Fruit fly (Drosophila melanogaster) whole organism, prepupa: Measurements from ENCODE around the gene Bre1.

Source experiments
- Blimp-1 ChIP-seq: fragments of 200-800 bp; sonication (Bioruptor generic); optimal IDR thresholded peaks from 3 replicates; lab custom pipeline; 2017; ENCODE audit warnings: missing biosample characterization, missing genetic modification characterization, mild to moderate bottlenecking, moderate library complexity, missing genetic modification reagents
- CG10631 ChIP-seq: fragments of 200-800 bp; sonication (Bioruptor generic); optimal IDR thresholded peaks from 2 replicates; lab custom pipeline; 2016; ENCODE audit warnings: missing biosample characterization, missing genetic modification characterization
- CG10669 ChIP-seq: fragments of 200-800 bp; sonication (Bioruptor generic); optimal IDR thresholded peaks from 3 replicates; lab custom pipeline; 2018; ENCODE audit warnings: missing biosample characterization, mild to moderate bottlenecking, missing genetic modification characterization, moderate library complexity
- CG11294 ChIP-seq: fragments of 200-800 bp; sonication (Bioruptor generic); IDR thresholded peaks from 2 replicates; pipeline ENCODE4 v1.3.6; 2022; ENCODE audit warnings: missing biosample characterization, missing genetic modification characterization
- CG11902 ChIP-seq: fragments of 200-800 bp; sonication (Bioruptor generic); optimal IDR thresholded peaks from 3 replicates; lab custom pipeline; 2016; ENCODE audit warnings: missing biosample characterization, missing genetic modification characterization
- CG15336 ChIP-seq: fragments of 200-800 bp; sonication (Bioruptor generic); IDR thresholded peaks from 2 replicates; pipeline ENCODE4 v1.3.6; 2022; ENCODE audit warnings: missing biosample characterization, missing genetic modification characterization
- CG1621 ChIP-seq: fragments of 200-800 bp; sonication (Bioruptor generic); optimal IDR thresholded peaks from 3 replicates; lab custom pipeline; 2018; ENCODE audit warnings: missing biosample characterization, mild to moderate bottlenecking, missing genetic modification characterization
- CG16779 ChIP-seq: fragments of 200-800 bp; sonication (Bioruptor generic); optimal IDR thresholded peaks from 3 replicates; lab custom pipeline; 2017; ENCODE audit warnings: missing biosample characterization, mild to moderate bottlenecking, missing genetic modification characterization
- CG3032 ChIP-seq: fragments of 200-800 bp; optimal IDR thresholded peaks from 2 replicates; lab custom pipeline; 2019; ENCODE audit warnings: missing biosample characterization, mild to moderate bottlenecking, missing genetic modification characterization, moderate library complexity
- CG31627 ChIP-seq: fragments of 200-800 bp; sonication (Bioruptor generic); optimal IDR thresholded peaks from 3 replicates; lab custom pipeline; 2016; ENCODE audit warnings: missing biosample characterization, missing genetic modification characterization
- CG32006 ChIP-seq: fragments of 200-800 bp; sonication (Bioruptor generic); optimal IDR thresholded peaks from 3 replicates; lab custom pipeline; 2017; ENCODE audit warnings: missing biosample characterization, mild to moderate bottlenecking, missing genetic modification characterization
- CG34406 ChIP-seq: fragments of 200-800 bp; sonication (Bioruptor generic); optimal IDR thresholded peaks from 3 replicates; lab custom pipeline; 2016; ENCODE audit warnings: missing biosample characterization, missing genetic modification characterization
- CG3919 ChIP-seq: fragments of 200-800 bp; sonication (Bioruptor generic); optimal IDR thresholded peaks from 3 replicates; lab custom pipeline; 2016; ENCODE audit warnings: missing biosample characterization, missing genetic modification characterization
- CG4318 ChIP-seq: fragments of 200-800 bp; sonication (Bioruptor generic); optimal IDR thresholded peaks from 3 replicates; lab custom pipeline; 2017; ENCODE audit warnings: missing biosample characterization, mild to moderate bottlenecking, missing genetic modification characterization
- CG6163 ChIP-seq: fragments of 200-800 bp; sonication (Bioruptor generic); IDR thresholded peaks from 3 replicates; pipeline ENCODE4 v1.3.6; 2022; ENCODE audit warnings: missing biosample characterization, missing genetic modification characterization
- CG6792 ChIP-seq: fragments of 200-800 bp; sonication (Bioruptor generic); optimal IDR thresholded peaks from 3 replicates; lab custom pipeline; 2016; ENCODE audit warnings: missing biosample characterization, missing genetic modification characterization
- CG6854 ChIP-seq: fragments of 200-800 bp; sonication (Bioruptor generic); optimal IDR thresholded peaks from 2 replicates; lab custom pipeline; 2017; ENCODE audit warnings: missing biosample characterization, mild to moderate bottlenecking, missing genetic modification characterization
- CG8119 ChIP-seq: fragments of 200-800 bp; sonication (Bioruptor generic); IDR thresholded peaks from 3 replicates; pipeline ENCODE4 v1.3.6; 2022; ENCODE audit warnings: missing biosample characterization, missing genetic modification characterization
- CG8319 ChIP-seq: fragments of 200-800 bp; sonication (Bioruptor generic); optimal IDR thresholded peaks from 3 replicates; lab custom pipeline; 2016; ENCODE audit warnings: missing biosample characterization, missing genetic modification characterization
- CG8632 ChIP-seq: fragments of 200-800 bp; sonication (Bioruptor generic); optimal IDR thresholded peaks from 3 replicates; lab custom pipeline; 2016; ENCODE audit warnings: missing biosample characterization, missing genetic modification characterization
- CG9139 ChIP-seq: fragments of 200-800 bp; sonication (Bioruptor generic); optimal IDR thresholded peaks from 3 replicates; lab custom pipeline; 2017; ENCODE audit warnings: missing biosample characterization, mild to moderate bottlenecking, missing genetic modification characterization
- Eip75B ChIP-seq: fragments of 200-800 bp; sonication (Bioruptor generic); optimal IDR thresholded peaks from 3 replicates; lab custom pipeline; 2016; ENCODE audit warnings: missing biosample characterization, missing genetic modification characterization
- Eip78C ChIP-seq: fragments of 200-800 bp; sonication (Bioruptor generic); peaks from one replicate; lab custom pipeline; 2016; ENCODE audit warnings: missing biosample characterization, missing genetic modification characterization
- Eip93F ChIP-seq: fragments of 200-800 bp; sonication (Bioruptor generic); optimal IDR thresholded peaks from 2 replicates; lab custom pipeline; 2016; ENCODE audit warnings: missing biosample characterization, mild to moderate bottlenecking, missing genetic modification characterization
- Ets21C ChIP-seq: fragments of 200-800 bp; sonication (Bioruptor generic); optimal IDR thresholded peaks from 3 replicates; lab custom pipeline; 2016; ENCODE audit warnings: missing biosample characterization, missing genetic modification characterization
- Ets96B ChIP-seq: fragments of 200-800 bp; optimal IDR thresholded peaks from 2 replicates; lab custom pipeline; 2019; ENCODE audit warnings: missing biosample characterization, mild to moderate bottlenecking, missing genetic modification characterization, moderate library complexity
- Gug ChIP-seq: fragments of 200-800 bp; sonication (Bioruptor generic); IDR thresholded peaks from 2 replicates; pipeline ENCODE4 v1.3.6; 2022; ENCODE audit warnings: missing biosample characterization, missing genetic modification characterization
- Hr38 ChIP-seq: sonication (Bioruptor generic); optimal IDR thresholded peaks from 2 replicates; lab custom pipeline; 2016; ENCODE audit warnings: missing biosample characterization, missing genetic modification characterization
- Hr39 ChIP-seq: fragments of 200-800 bp; sonication (Bioruptor generic); optimal IDR thresholded peaks from 2 replicates; lab custom pipeline; 2016; ENCODE audit warnings: missing biosample characterization, missing genetic modification characterization
- Hr4 ChIP-seq: fragments of 200-800 bp; sonication (Bioruptor generic); optimal IDR thresholded peaks from 3 replicates; lab custom pipeline; 2016; ENCODE audit warnings: missing biosample characterization, missing genetic modification characterization
- Lpt ChIP-seq: fragments of 200-800 bp; sonication (Bioruptor generic); optimal IDR thresholded peaks from 3 replicates; lab custom pipeline; 2016; ENCODE audit warnings: missing biosample characterization, missing genetic modification characterization
- Met ChIP-seq: fragments of 200-800 bp; sonication (Bioruptor generic); optimal IDR thresholded peaks from 3 replicates; lab custom pipeline; 2016; ENCODE audit warnings: missing biosample characterization, missing genetic modification characterization
- OdsH ChIP-seq: fragments of 200-800 bp; sonication (Bioruptor generic); optimal IDR thresholded peaks from 3 replicates; lab custom pipeline; 2016; ENCODE audit warnings: missing biosample characterization, missing genetic modification characterization
- Sox14 ChIP-seq: fragments of 200-800 bp; sonication (Bioruptor generic); optimal IDR thresholded peaks from 3 replicates; lab custom pipeline; 2016; ENCODE audit warnings: missing biosample characterization, missing genetic modification characterization
- Sox15 ChIP-seq: fragments of 200-800 bp; sonication (Bioruptor generic); optimal IDR thresholded peaks from 3 replicates; lab custom pipeline; 2016; ENCODE audit warnings: missing biosample characterization, missing genetic modification characterization
- achi ChIP-seq: fragments of 200-800 bp; sonication (Bioruptor generic); optimal IDR thresholded peaks from 3 replicates; lab custom pipeline; 2016; ENCODE audit warnings: missing biosample characterization, missing genetic modification characterization
- acj6 ChIP-seq: fragments of 200-800 bp; sonication (Bioruptor generic); optimal IDR thresholded peaks from 3 replicates; lab custom pipeline; 2016; ENCODE audit warnings: missing biosample characterization, missing genetic modification characterization
- cyc ChIP-seq: fragments of 200-800 bp; sonication (Bioruptor generic); optimal IDR thresholded peaks from 3 replicates; lab custom pipeline; 2016; ENCODE audit warnings: missing biosample characterization, missing genetic modification characterization
- dac ChIP-seq: fragments of 200-800 bp; sonication (Bioruptor generic); optimal IDR thresholded peaks from 2 replicates; lab custom pipeline; 2017; ENCODE audit warnings: missing biosample characterization, mild to moderate bottlenecking, missing genetic modification characterization
- dsx ChIP-seq: fragments of 200-800 bp; optimal IDR thresholded peaks from 3 replicates; lab custom pipeline; 2019; ENCODE audit warnings: missing biosample characterization, mild to moderate bottlenecking, missing genetic modification characterization, moderate library complexity; ENCODE audit not compliant: poor library complexity, severe bottlenecking
- esn ChIP-seq: fragments of 200-800 bp; sonication (Bioruptor generic); optimal IDR thresholded peaks from 2 replicates; lab custom pipeline; 2016; ENCODE audit warnings: missing biosample characterization, mild to moderate bottlenecking, missing genetic modification characterization, moderate library complexity
- fd85E ChIP-seq: fragments of 200-800 bp; sonication (Bioruptor generic); optimal IDR thresholded peaks from 3 replicates; lab custom pipeline; 2016; ENCODE audit warnings: missing biosample characterization, missing genetic modification characterization
- lz ChIP-seq: fragments of 200-800 bp; sonication (Bioruptor generic); optimal IDR thresholded peaks from 3 replicates; lab custom pipeline; 2016; ENCODE audit warnings: missing biosample characterization, missing genetic modification characterization
- net ChIP-seq: fragments of 200-800 bp; sonication (Bioruptor generic); optimal IDR thresholded peaks from 3 replicates; lab custom pipeline; 2016; ENCODE audit warnings: missing biosample characterization, missing genetic modification characterization
- pdm3 ChIP-seq: fragments of 200-800 bp; sonication (Bioruptor generic); optimal IDR thresholded peaks from 3 replicates; lab custom pipeline; 2016; ENCODE audit warnings: missing biosample characterization, missing genetic modification characterization
- salr ChIP-seq, 2 experiments: fragments of 200-800 bp; sonication (Bioruptor generic); optimal IDR thresholded peaks; 3 replicates each; lab custom pipeline; 2016 to 2018; ENCODE audit warnings: missing biosample characterization in 2 of 2, missing genetic modification characterization in 2 of 2, mild to moderate bottlenecking in 1 of 2
- spab ChIP-seq: fragments of 200-800 bp; sonication (Bioruptor generic); optimal IDR thresholded peaks from 2 replicates; lab custom pipeline; 2017; ENCODE audit warnings: missing biosample characterization, mild to moderate bottlenecking, missing genetic modification characterization, missing genetic modification reagents
- ss ChIP-seq, 2 experiments: fragments of 200-800 bp; sonication (Bioruptor generic); optimal IDR thresholded peaks; 2 replicates in 1 of 2; 3 replicates in 1 of 2; lab custom pipeline; 2017 to 2018; ENCODE audit warnings: mild to moderate bottlenecking in 2 of 2, missing biosample characterization in 2 of 2, missing genetic modification characterization in 2 of 2, moderate library complexity in 1 of 2
- topi ChIP-seq: fragments of 200-800 bp; sonication (Bioruptor generic); optimal IDR thresholded peaks from 3 replicates; lab custom pipeline; 2016; ENCODE audit warnings: missing biosample characterization, missing genetic modification characterization

Gene Bre1

DNA sequence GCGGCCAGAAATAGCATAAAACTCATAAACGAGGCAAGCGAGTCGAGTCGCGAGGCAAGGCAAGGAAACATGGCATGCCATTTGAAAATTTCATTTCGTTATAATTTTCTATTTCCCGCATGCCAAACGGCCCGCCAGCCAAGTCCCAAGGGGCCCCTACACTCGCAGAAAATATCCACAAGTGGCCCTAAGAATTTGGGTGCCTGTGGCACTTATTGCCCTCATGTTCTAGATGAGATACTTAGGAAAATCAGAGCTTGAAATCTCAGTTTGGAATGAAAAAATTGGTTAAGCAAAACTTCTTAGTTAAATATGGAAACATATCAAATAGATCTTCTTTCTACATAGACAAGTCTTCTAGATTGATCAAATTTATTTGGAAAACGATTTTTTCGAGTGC lies 44.3 kb upstream of the Bre1 start:
- TF ChIP-seq spab = no peak
- TF ChIP-seq Eip78C (GFP tag; lab: Kevin White, UChicago) = peak; percentile 51
- peak; percentile 24 for TF ChIP-seq CG32006 (GFP tag; lab: Kevin White, UChicago)
- TF ChIP-seq CG4318 = no peak
- no peak for TF ChIP-seq Hr4 (GFP tag; lab: Kevin White, UChicago)

DNA sequence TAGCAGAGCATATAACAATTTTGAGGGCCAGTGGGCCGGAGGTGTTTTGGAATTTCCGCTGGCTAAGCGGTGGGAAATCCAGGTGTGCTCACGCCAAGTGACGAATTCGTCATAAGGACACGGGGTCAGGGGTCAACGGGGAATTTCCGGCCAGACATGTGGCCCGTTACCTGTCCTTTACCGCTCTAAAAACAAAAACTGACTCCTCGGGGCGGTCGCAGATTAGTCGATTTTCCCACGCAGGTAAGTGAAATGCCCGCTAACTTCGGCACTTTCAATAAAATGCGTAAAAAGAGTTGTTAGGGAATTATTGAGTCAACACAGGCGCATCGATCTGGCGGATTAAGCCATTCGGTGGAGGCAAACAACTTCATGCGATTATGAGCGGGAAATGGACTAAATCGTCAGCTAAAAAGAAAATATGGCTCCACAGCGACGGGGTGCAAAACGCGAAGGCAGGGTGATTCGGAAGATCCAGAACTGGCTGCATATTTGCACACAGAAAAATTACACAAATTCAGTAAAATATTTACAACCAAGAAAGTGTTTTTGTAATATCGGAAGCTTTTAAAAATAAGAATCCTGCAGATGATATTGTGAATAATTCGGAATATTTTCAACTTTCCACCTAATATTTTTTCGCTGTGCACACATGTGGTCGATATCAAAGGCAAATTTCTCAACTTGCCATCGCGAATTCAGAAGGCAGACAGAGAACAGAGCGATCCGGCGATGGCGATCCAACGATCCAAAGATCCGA lies 42.1 kb upstream of the Bre1 start:
- TF ChIP-seq net (GFP tag; lab: Kevin White, UChicago) = no peak
- TF ChIP-seq CG34406 (GFP tag; lab: Kevin White, UChicago) = no peak
- peak; percentile 34 for TF ChIP-seq achi (GFP tag; lab: Kevin White, UChicago)
- TF ChIP-seq CG31627 (GFP tag; lab: Kevin White, UChicago) = peak; percentile 39
- TF ChIP-seq Hr38 (GFP tag; lab: Kevin White, UChicago) = no peak
- TF ChIP-seq OdsH = peak; percentile 41
- TF ChIP-seq Hr39 = peak; percentile 40
- peak; percentile 32 for TF ChIP-seq CG3032 (tag; lab: Kevin White, UChicago)
- TF ChIP-seq CG8632 (GFP tag; lab: Kevin White, UChicago) = no peak
- TF ChIP-seq CG8119 (GFP tag; lab: Robert Waterston, UW) = peak; percentile 42; the same call in 1 of the 3 replicates
- peak; percentile 44 for TF ChIP-seq Eip75B
- TF ChIP-seq Blimp-1 (GFP tag; lab: Kevin White, UChicago) = no peak
- peak; percentile 40 for TF ChIP-seq CG10669 (GFP tag; lab: Kevin White, UChicago)
- peak; percentile 46 for TF ChIP-seq Ets96B (tag; lab: Kevin White, UChicago)
- no peak for TF ChIP-seq spab
- peak; percentile 51 for TF ChIP-seq CG3919 (GFP tag; lab: Kevin White, UChicago)
- TF ChIP-seq Eip78C (GFP tag; lab: Kevin White, UChicago) = peak; percentile 83
- no peak for TF ChIP-seq Hr4 (GFP tag; lab: Kevin White, UChicago)
- TF ChIP-seq acj6 (GFP tag; lab: Kevin White, UChicago) = peak; percentile 51
- TF ChIP-seq Gug (GFP tag; lab: Robert Waterston, UW) = no peak
- no peak for TF ChIP-seq Sox15
- TF ChIP-seq CG15336 (GFP tag; lab: Robert Waterston, UW) = no peak
- TF ChIP-seq CG6854 = no peak
- TF ChIP-seq esn = peak; percentile 44
- TF ChIP-seq CG11902 (GFP tag; lab: Kevin White, UChicago) = no peak
- no peak for TF ChIP-seq CG11294 (GFP tag; lab: Robert Waterston, UW)
- peak; percentile 27 for TF ChIP-seq topi
- no peak for TF ChIP-seq Eip93F (GFP tag; lab: Kevin White, UChicago)
- peak; percentile 17 to 28 for TF ChIP-seq salr (GFP tag; optimal IDR thresholded peaks at IDR 0.05; lab: Kevin White, UChicago)
- TF ChIP-seq Sox14 (GFP tag; lab: Kevin White, UChicago) = peak; percentile 49
- peak; percentile 26 for TF ChIP-seq CG1621 (tag; lab: Kevin White, UChicago)
- no peak for TF ChIP-seq ss (GFP tag; optimal IDR thresholded peaks at IDR 0.05; lab: Kevin White, UChicago)
- peak; percentile 39 for TF ChIP-seq lz (GFP tag; lab: Kevin White, UChicago)
- no peak for TF ChIP-seq fd85E (GFP tag; lab: Kevin White, UChicago)
- peak; percentile 63 for TF ChIP-seq CG10631
- TF ChIP-seq CG16779 (tag; lab: Kevin White, UChicago) = no peak
- TF ChIP-seq Met = peak; percentile 38
- TF ChIP-seq Lpt = no peak
- TF ChIP-seq CG8319 = no peak
- TF ChIP-seq CG6163 (GFP tag; lab: Robert Waterston, UW) = peak; percentile 70; the same call in 2 of the 3 replicates
- TF ChIP-seq CG6792 = peak; percentile 35
- TF ChIP-seq dac (GFP tag; lab: Kevin White, UChicago) = no peak
- TF ChIP-seq CG9139 (GFP tag; lab: Kevin White, UChicago) = peak; percentile 26
- peak; percentile 51 for TF ChIP-seq pdm3
- peak; percentile 21 for TF ChIP-seq CG32006 (GFP tag; lab: Kevin White, UChicago)
- peak; percentile 21 for TF ChIP-seq dsx (GFP tag; lab: Kevin White, UChicago)
- TF ChIP-seq Ets21C (GFP tag; lab: Kevin White, UChicago) = no peak
- peak; percentile 32 for TF ChIP-seq cyc (GFP tag; lab: Kevin White, UChicago)
